Worm (Caenorhabditis elegans): ENCODE measurements around the gene C02E7.8.

C02E7.8 gene

DNA sequence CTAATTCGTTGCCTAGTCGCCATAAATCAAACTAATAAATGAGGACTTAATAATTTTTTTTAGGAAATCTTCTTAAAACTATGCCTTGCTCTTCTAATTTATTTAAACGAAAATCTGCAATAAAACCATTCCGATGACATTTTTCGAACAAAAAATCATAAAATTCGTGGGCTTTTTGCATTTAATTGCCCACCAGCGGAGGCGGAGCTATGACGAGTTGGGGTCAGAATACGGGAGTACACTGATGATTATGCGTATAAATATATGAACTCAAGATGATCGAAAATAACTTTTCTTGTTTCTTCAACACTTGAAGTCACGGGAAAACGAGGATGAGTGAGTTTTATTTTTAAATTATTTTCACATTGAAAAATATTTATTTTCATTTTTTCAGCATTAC is 13.8 kb upstream of the C02E7.8 start, which contains the start of gene catp-2:
catp-2 (plus strand) TSS at position 301 of the 400 bp plus-strand sequence.
- TF ChIP-seq unc-62 (GFP tag; optimal IDR thresholded peaks at IDR 0.05), result no peak

DNA sequence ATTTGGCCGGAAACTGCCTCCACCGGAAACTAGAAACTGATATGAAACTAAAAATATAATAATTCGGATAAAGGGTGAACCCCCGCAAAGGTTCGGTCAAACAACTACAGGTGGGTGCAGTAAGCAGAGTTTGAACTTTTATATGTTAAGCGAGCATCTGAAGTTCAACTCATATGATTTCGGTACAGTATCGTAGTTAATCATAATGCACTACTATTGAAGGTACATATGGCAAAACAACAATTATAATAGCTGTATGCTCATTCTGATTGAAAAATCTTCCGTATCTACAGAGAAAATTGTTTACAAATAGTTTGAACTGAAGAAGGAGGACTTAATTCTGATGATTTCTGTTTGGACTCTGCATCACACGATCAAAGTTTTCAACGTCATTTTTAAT is 12.7 kb upstream of the C02E7.8 start:
- no peak for TF ChIP-seq unc-62 (GFP tag; optimal IDR thresholded peaks at IDR 0.05)

DNA sequence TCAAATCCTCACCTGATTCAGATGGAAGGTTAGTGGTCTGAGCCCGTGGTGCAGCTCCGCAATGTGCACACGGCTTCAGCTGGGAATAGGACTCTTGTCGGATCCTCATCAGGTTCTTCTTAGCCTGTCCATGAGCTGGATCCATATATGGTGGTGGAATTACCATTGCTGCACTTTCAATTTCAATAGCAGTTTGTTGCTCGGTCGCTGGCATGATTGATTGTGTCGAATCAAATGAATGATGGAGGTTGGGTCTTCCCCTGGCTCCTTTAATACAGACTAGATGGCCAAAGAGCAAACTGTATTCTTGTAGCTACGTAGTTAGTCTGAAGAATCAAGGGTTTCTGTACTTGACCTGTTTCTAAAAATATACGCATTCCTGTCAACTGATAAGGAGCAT is 12.2 kb upstream of the C02E7.8 start, which contains the start of gene C02E7.10:
C02E7.10 (minus strand) TSS at position 232 of the 400 bp plus-strand sequence.
- TF ChIP-seq unc-62 (GFP tag; optimal IDR thresholded peaks at IDR 0.05), result no peak

DNA sequence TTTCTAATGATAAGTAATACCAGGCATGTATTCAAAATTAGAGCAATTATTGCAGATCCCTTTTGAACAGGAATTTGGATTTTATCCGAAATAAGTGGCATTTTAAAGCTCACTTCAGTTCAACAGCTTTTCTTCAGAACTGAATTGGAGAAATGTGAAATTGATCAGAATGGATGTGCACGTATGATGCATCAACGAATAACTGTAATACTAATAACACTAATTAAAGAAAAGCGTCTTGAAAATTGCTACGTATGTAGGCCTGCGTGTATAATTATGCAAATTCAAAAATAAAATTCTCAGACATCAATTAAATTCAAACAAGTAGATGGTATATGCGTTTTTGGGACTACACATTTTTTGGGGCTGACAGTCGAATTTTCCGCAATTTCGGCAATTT is 9.3 kb upstream of the C02E7.8 start, which contains the start of gene str-205:
str-205 (minus strand) TSS at position 101 of the 400 bp plus-strand sequence.
- no peak for TF ChIP-seq unc-62 (GFP tag; optimal IDR thresholded peaks at IDR 0.05)

DNA sequence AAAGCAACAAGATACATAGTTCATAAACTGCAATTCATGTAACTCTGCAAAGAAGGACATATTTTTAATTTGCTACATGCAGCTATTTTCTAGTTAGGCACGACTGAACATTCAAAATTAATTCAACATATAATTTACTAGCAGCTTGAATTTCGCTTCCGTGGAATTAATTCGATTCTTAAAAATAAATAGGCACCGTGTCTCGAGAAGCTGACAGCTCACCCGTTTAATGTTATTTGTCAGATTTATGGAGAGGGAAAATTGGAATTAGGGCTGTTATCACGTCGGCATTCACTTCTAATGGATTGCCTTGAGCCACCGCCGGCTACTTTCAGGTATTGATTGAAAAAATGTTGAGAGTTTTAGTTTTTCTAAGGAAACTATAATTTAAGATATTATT is 5.8 kb upstream of the C02E7.8 start, which contains the start of gene srh-21:
srh-21 (plus strand) TSS at position 301 of the 400 bp plus-strand sequence.
- no peak for TF ChIP-seq unc-62 (GFP tag; optimal IDR thresholded peaks at IDR 0.05)

DNA sequence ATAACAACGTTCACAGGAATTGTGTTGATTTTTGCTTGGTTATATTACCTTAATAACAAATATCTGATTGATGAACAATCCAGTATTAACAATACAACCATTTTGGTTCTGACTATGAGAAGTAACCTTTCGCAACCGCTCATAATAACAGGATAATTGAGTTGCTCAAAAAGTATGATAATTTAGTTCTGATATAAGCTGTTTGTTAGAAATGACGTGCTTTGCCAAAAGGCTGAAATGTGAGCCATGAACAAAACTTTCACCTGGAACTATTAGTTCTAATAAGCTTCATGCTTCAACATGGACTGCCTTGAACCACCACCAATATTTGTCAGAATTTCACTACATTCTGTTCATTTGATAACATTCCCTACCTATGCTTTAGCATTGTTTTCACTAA is 4.0 kb upstream of the C02E7.8 start, which contains the start of gene srh-20:
srh-20 (plus strand) TSS at position 301 of the 400 bp plus-strand sequence.
- no peak for TF ChIP-seq unc-62 (GFP tag; optimal IDR thresholded peaks at IDR 0.05)

DNA sequence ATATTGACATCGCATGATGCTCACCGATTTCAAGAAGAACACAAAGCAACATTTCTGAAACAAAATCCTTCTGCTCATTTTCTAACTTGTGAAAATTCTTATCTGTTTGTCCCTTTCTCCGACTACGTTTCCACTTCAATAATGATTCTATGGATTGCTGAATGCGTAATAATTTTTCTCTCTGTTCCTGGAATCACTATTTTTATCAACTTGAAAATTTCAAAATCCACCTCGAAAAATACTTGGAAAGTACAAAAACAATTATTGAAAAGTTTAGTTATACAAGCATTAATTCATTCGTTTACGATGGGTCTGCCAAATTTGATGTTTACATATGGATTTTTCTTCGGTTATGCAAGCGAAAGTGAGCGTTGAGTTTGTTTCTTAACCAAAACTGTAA is 1.4 kb upstream of the C02E7.8 start, which contains the start of gene srh-22:
srh-22 (plus strand) TSS at position 301 of the 400 bp plus-strand sequence.
- TF ChIP-seq unc-62 (GFP tag; optimal IDR thresholded peaks at IDR 0.05), result no peak

DNA sequence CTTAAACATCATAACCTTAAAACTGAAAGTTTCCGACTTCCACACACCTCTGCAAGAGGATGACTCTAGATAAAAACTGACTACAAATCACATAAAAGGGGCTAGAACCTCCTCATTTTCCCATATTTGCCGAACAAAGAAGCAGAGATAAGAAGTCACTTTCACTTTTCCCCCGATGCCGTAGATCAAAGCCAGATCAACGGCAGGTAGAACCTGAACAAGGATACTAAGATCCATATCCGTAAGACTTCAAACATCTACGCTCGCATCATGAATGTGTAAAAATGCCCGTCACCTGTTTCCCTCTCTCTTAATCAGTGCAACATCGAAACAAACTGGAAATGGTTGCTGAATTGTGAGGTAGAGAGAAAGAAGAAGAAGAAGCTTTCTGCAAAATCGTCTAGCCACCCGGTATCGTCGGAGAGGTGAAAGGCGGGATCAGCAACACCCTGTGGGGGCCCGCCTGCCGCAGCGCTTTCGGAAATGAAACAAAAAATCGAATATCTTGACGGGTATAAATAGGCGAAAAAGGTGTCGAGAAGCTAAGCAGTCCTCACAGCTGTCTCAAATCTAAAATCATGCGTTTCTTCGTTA is 1.8 kb downstream of the C02E7.8 start, which contains the start of gene C02E7.6:
C02E7.6 (plus strand) TSS at position 544 of the 594 bp plus-strand sequence.
- no peak for TF ChIP-seq unc-62 (GFP tag; optimal IDR thresholded peaks at IDR 0.05)

DNA sequence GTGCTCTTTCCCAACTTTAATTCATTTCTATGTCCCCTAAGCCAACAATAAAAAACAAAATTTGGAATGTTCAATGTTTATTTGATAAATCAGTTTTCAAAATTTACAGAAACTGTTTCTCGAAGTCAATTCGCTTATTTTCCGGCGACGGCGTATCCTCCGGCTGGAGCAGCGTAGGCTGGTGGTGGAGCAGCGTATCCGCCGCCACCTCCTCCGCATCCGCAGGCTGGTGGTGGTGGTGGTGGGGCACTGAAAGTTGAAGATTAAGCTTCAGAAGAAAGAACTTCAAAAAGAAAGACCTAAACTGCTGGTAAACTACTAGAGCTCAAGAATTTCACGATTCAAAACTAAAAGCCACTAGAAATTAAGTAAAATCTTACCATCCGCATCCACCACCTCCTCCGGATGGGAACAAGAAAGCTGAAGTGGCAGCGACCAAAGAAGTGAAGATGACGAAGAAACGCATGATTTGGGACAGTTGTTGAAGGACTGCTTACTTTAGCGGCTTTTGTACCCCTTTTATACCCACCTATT is 2.4 kb downstream of the C02E7.8 start, which contains the start of gene C02E7.7:
C02E7.7 (minus strand) TSS at position 484 of the 534 bp plus-strand sequence.
- no peak for TF ChIP-seq unc-62 (GFP tag; optimal IDR thresholded peaks at IDR 0.05)

DNA sequence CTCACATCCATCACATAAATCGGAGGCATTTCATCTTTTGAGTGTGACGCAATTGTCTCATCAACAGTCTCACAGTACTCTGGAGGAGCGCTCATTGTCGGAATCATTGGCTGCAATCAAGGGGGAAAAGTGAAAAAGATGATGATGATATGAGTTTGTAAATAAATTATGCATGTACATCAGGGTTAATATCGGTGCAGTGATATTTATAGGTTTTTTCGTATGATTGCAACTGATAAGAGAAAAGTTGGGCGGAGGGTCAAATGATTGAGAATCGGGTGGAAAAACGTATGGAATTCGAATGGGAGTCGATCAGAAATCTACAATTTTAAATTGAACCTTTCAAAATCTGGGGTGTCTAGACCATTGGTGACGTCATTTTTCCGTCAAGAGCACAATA is 5.7 kb downstream of the C02E7.8 start, which contains the start of gene H23N18.6:
H23N18.6 (minus strand) TSS at position 201 of the 400 bp plus-strand sequence.
- TF ChIP-seq unc-62 (GFP tag; optimal IDR thresholded peaks at IDR 0.05), result no peak

DNA sequence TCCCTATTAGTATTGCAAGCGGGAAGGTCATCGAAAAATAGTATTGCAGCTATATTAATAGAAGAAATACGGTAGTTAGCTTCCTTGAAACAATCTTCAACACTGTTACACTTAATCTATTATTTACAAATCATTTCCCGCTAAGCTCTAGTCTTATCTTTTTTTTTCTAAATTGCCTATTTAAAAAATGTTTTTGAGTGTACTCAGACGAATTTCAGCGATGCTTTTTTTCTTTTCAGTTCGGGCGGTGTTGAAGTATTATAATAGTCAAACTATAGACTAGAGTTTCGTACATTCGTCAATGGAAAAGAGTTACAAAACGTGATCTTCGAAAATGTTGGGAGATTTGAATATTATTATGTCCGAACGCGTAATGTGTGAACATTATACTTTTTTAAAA is 6.7 kb downstream of the C02E7.8 start:
- TF ChIP-seq unc-62 (GFP tag; optimal IDR thresholded peaks at IDR 0.05), result no peak

DNA sequence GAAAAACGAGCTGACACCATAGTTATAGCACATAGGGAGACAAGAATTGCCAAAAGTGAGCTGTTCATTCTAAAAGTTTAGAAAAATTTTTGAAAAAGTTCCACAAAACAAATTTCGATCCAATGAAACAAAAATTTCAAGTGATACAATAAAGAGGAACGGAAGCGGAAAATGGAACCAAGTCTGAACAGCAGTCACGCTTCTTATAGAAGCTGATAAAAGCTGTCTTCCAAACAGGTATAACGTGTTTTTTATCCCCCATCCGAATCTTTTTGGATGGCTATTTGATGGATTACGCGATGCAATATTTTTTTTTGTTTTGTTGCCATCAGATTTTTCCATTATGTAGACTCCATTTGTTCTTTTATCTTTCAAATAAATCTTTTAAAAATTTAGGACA is 8.3 kb downstream of the C02E7.8 start, which contains the start of gene H23N18.5:
H23N18.5 (minus strand) TSS at position 69 of the 400 bp plus-strand sequence.
- TF ChIP-seq unc-62 (GFP tag; optimal IDR thresholded peaks at IDR 0.05), result no peak

DNA sequence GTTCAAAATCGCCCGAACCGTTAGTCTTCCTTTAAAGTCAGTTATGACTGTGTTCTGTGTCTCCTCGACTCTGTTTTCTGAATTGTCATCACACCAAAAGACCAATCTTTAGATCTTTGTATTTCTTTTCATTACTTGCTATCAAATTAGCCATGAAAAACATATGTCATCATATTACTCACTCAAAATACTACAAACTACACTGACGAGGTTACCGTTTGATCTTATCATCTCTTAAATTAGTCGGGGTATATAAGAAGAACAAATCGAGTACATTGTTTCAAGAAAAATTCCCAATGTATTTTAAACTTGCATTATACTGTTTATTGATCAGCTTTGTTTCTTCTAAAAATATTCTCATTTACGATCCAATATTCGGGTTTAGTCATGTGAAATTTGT is 12.0 kb downstream of the C02E7.8 start, which contains the start of gene ugt-13:
ugt-13 (plus strand) TSS at position 294 of the 400 bp plus-strand sequence.
- no peak for TF ChIP-seq unc-62 (GFP tag; optimal IDR thresholded peaks at IDR 0.05)

DNA sequence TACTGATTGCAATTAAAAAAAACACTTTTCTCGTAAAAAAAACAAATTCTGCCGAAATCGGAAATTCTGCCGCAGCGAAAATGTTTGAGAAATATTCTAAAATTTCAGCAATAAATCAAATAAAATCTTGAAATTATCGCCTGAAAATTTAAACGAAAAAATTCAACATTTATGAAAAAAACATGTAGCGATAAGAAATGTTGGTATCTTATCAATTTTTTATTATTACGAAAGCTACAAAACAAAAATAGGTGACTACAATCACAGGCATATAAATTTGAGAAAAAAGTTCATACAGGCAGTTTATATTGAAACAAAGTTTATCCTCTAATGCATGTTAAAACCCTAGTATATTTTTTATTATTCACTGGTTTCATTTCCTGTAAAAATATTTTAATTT is 14.6 kb downstream of the C02E7.8 start, which contains the start of gene ugt-14:
ugt-14 (plus strand) TSS at position 301 of the 400 bp plus-strand sequence.
- TF ChIP-seq unc-62 (GFP tag; optimal IDR thresholded peaks at IDR 0.05), result no peak

DNA sequence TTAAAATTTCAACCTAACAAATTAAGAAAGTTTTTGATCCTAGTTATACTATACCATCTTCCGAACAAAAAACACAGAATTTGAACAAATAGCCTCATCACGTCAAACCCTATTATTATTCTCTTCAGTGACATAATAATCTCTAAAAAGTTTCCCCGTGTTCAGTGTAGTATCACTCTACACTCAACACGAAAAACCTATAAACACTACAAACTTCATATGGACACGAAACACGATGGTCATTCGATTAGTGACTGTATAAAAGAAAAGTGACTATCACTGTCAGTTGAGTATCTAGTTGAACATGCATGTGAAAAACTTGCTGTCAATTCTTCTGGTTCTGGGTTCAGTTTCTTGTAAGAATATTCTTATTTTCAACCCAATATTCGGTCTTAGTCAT is 16.9 kb downstream of the C02E7.8 start, which contains the start of gene ugt-8:
ugt-8 (plus strand) TSS at position 235 of the 400 bp plus-strand sequence.
- TF ChIP-seq unc-62 (GFP tag; optimal IDR thresholded peaks at IDR 0.05), result no peak

DNA sequence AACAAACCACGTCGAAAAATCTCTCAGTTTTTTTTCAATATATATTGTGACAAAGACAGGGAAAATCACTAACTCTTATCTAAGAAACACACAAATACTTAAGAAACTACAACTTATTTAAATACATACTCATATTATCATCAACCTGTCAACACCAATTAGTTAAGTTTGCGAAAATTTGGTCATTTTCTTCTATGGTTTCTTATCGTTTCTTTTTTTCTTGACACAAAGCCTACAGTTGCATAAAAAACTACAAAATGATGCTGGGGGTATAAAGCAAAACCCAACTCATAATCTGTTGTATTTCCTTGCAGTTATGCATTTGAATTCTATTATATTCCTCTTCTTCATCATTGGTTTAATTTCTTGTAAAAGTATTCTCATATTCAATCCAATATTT is 19.5 kb downstream of the C02E7.8 start, which contains the start of gene ugt-67:
ugt-67 (plus strand) TSS at position 301 of the 400 bp plus-strand sequence.
- TF ChIP-seq unc-62 (GFP tag; optimal IDR thresholded peaks at IDR 0.05), result no peak

All from whole organism, dauer.